Worm (Caenorhabditis elegans) whole organism, L1 larva: ENCODE data around the gene F37A8.1.

ENCODE experiments used
- C04F5.9 ChIP-seq: sonication (generic microtip); optimal IDR thresholded peaks from 2 replicates; lab custom pipeline; 2016; ENCODE audit warnings: missing genetic modification characterization, missing compliant biosample characterization
- C16A3.4 ChIP-seq: fragments of 150-350 bp; optimal IDR thresholded peaks from 2 replicates; lab custom pipeline; 2014; ENCODE audit warnings: missing biosample characterization, missing genetic modification characterization
- C34B4.2 ChIP-seq: sonication (generic microtip); optimal IDR thresholded peaks from 2 replicates; lab custom pipeline; 2017; ENCODE audit warnings: mild to moderate bottlenecking, missing genetic modification characterization, missing compliant biosample characterization
- F16B12.6 ChIP-seq: fragments of 150-350 bp; optimal IDR thresholded peaks from 2 replicates; lab custom pipeline; 2014; ENCODE audit warnings: missing biosample characterization, missing genetic modification characterization
- Y116A8C.19 ChIP-seq: sonication (generic microtip); optimal IDR thresholded peaks from 2 replicates; lab custom pipeline; 2016; ENCODE audit warnings: missing compliant biosample characterization, missing genetic modification characterization, borderline replicate concordance
- aha-1 ChIP-seq: fragments of 150-350 bp; optimal IDR thresholded peaks from 2 replicates; lab custom pipeline; 2014; ENCODE audit warnings: missing biosample characterization, missing genetic modification characterization
- alr-1 ChIP-seq: fragments of 200-800 bp; sonication (Bioruptor generic); optimal IDR thresholded peaks from 2 replicates; lab custom pipeline; 2018; ENCODE audit warnings: borderline replicate concordance, mild to moderate bottlenecking, missing genetic modification characterization, missing compliant biosample characterization
- blmp-1 ChIP-seq: fragments of 150-350 bp; optimal IDR thresholded peaks from 2 replicates; lab custom pipeline; 2014; ENCODE audit warnings: missing biosample characterization, missing genetic modification characterization
- ceh-8 ChIP-seq: fragments of 200-800 bp; sonication (Bioruptor generic); optimal IDR thresholded peaks from 2 replicates; lab custom pipeline; 2018; ENCODE audit warnings: mild to moderate bottlenecking, missing genetic modification characterization, moderate library complexity, missing compliant biosample characterization
- ceh-88 ChIP-seq: fragments of 200-800 bp; sonication (Bioruptor generic); IDR thresholded peaks from 2 replicates; pipeline ENCODE4 v1.3.6; 2022; ENCODE audit warnings: missing genetic modification characterization, missing compliant biosample characterization
- ceh-90 ChIP-seq: sonication (generic microtip); optimal IDR thresholded peaks from 2 replicates; lab custom pipeline; 2016; ENCODE audit warnings: missing genetic modification characterization, missing compliant biosample characterization
- ces-1 ChIP-seq: fragments of 150-350 bp; optimal IDR thresholded peaks from 2 replicates; lab custom pipeline; 2014; ENCODE audit warnings: missing biosample characterization, missing genetic modification reagents, missing genetic modification characterization
- dpl-1 ChIP-seq, 3 experiments: fragments of 150-350 bp in 2 of 3; sonication (generic microtip) in 1 of 3; optimal IDR thresholded peaks; 2 replicates each; lab custom pipeline; 2014 to 2017; ENCODE audit warnings: missing biosample characterization in 3 of 3, missing genetic modification characterization in 3 of 3, missing genetic modification reagents in 3 of 3
- efl-3 ChIP-seq: fragments of 200-800 bp; sonication (Bioruptor generic); optimal IDR thresholded peaks from 2 replicates; lab custom pipeline; 2018; ENCODE audit warnings: mild to moderate bottlenecking, missing genetic modification characterization, missing compliant biosample characterization
- egl-13 ChIP-seq: sonication (generic microtip); optimal IDR thresholded peaks from 2 replicates; lab custom pipeline; 2016; ENCODE audit warnings: missing genotype, missing genetic modification reagents, missing genetic modification characterization, missing compliant biosample characterization
- elt-2 ChIP-seq: sonication (generic microtip); optimal IDR thresholded peaks from 2 replicates; lab custom pipeline; 2016; ENCODE audit warnings: missing genetic modification characterization, mild to moderate bottlenecking, inconsistent platforms, missing compliant biosample characterization, missing genetic modification reagents
- fkh-10 ChIP-seq: sonication (generic microtip); optimal IDR thresholded peaks from 2 replicates; lab custom pipeline; 2017; ENCODE audit warnings: missing biosample characterization, missing genetic modification reagents, missing genetic modification characterization
- fkh-8 ChIP-seq: sonication (generic microtip); optimal IDR thresholded peaks from 2 replicates; lab custom pipeline; 2016; ENCODE audit warnings: mild to moderate bottlenecking, missing genetic modification characterization, missing compliant biosample characterization
- fos-1 ChIP-seq: fragments of 150-350 bp; optimal IDR thresholded peaks from 2 replicates; lab custom pipeline; 2014; ENCODE audit warnings: missing biosample characterization, missing genetic modification characterization
- grh-1 ChIP-seq: fragments of 200-800 bp; sonication (Bioruptor generic); IDR thresholded peaks from 2 replicates; pipeline ENCODE4 v1.3.6; 2022; ENCODE audit warnings: missing genetic modification reagents, missing genetic modification characterization, missing compliant biosample characterization
- hlh-17 ChIP-seq: fragments of 200-800 bp; sonication (Bioruptor generic); optimal IDR thresholded peaks from 2 replicates; lab custom pipeline; 2018; ENCODE audit warnings: missing genetic modification characterization, mild to moderate bottlenecking, missing compliant biosample characterization, moderate library complexity, borderline replicate concordance
- hpl-2 ChIP-seq: fragments of 150-350 bp; optimal IDR thresholded peaks from 2 replicates; lab custom pipeline; 2014; ENCODE audit warnings: missing biosample characterization, missing genetic modification reagents, missing genetic modification characterization
- irx-1 ChIP-seq: sonication (generic microtip); optimal IDR thresholded peaks from 2 replicates; lab custom pipeline; 2016; ENCODE audit warnings: missing genetic modification characterization, missing compliant biosample characterization
- jun-1 ChIP-seq: fragments of 150-350 bp; optimal IDR thresholded peaks from 2 replicates; lab custom pipeline; 2014; ENCODE audit warnings: missing biosample characterization, missing genetic modification reagents, missing genetic modification characterization
- lin-13 ChIP-seq: fragments of 150-350 bp; optimal IDR thresholded peaks from 2 replicates; lab custom pipeline; 2014; ENCODE audit warnings: missing biosample characterization, missing genetic modification reagents, missing genetic modification characterization
- lin-14 ChIP-seq: fragments of 200-800 bp; sonication (Bioruptor generic); optimal IDR thresholded peaks from 2 replicates; lab custom pipeline; 2018; ENCODE audit warnings: mild to moderate bottlenecking, missing genetic modification characterization, moderate library complexity, missing compliant biosample characterization
- lin-15B ChIP-seq: fragments of 150-350 bp; sonication (generic microtip); optimal IDR thresholded peaks from 3 replicates; lab custom pipeline; 2014; ENCODE audit warnings: missing biosample characterization, missing genetic modification characterization
- lin-39 ChIP-seq: fragments of 150-350 bp; optimal IDR thresholded peaks from 2 replicates; lab custom pipeline; 2014; ENCODE audit warnings: missing biosample characterization, missing genetic modification reagents, missing genetic modification characterization
- nhr-11 ChIP-seq: fragments of 150-350 bp; optimal IDR thresholded peaks from 2 replicates; lab custom pipeline; 2014; ENCODE audit warnings: missing biosample characterization, missing genetic modification characterization
- nhr-20 ChIP-seq: sonication (generic microtip); optimal IDR thresholded peaks from 2 replicates; lab custom pipeline; 2016; ENCODE audit warnings: mild to moderate bottlenecking, missing genetic modification characterization, missing compliant biosample characterization
- nhr-237 ChIP-seq: fragments of 150-350 bp; optimal IDR thresholded peaks from 2 replicates; lab custom pipeline; 2014; ENCODE audit warnings: missing biosample characterization, missing genetic modification characterization
- nhr-47 ChIP-seq: sonication (generic microtip); optimal IDR thresholded peaks from 2 replicates; lab custom pipeline; 2016; ENCODE audit warnings: mild to moderate bottlenecking, missing genetic modification characterization, moderate library complexity, missing compliant biosample characterization
- nhr-71 ChIP-seq: sonication (generic microtip); optimal IDR thresholded peaks from 2 replicates; lab custom pipeline; 2016; ENCODE audit warnings: mild to moderate bottlenecking, missing genetic modification characterization, moderate library complexity, missing compliant biosample characterization
- nhr-77 ChIP-seq: fragments of 150-350 bp; optimal IDR thresholded peaks from 2 replicates; lab custom pipeline; 2014; ENCODE audit warnings: missing biosample characterization, missing genetic modification characterization
- nhr-84 ChIP-seq: sonication (generic microtip); optimal IDR thresholded peaks from 2 replicates; lab custom pipeline; 2017; ENCODE audit warnings: missing biosample characterization, missing genetic modification characterization
- nhr-85 ChIP-seq: sonication (generic microtip); peaks from one replicate; lab custom pipeline; 2016; ENCODE audit warnings: missing genetic modification characterization, inconsistent platforms, missing compliant biosample characterization
- nhr-90 ChIP-seq: sonication (generic microtip); optimal IDR thresholded peaks from 2 replicates; lab custom pipeline; 2016; ENCODE audit warnings: mild to moderate bottlenecking, missing genetic modification characterization, missing compliant biosample characterization; ENCODE audit not compliant: poor library complexity
- pag-3 ChIP-seq: sonication (generic microtip); optimal IDR thresholded peaks from 2 replicates; lab custom pipeline; 2017; ENCODE audit warnings: missing genetic modification characterization, mild to moderate bottlenecking, missing compliant biosample characterization, antibody characterized with exemption, borderline replicate concordance; ENCODE audit not compliant: insufficient read depth
- pqm-1 ChIP-seq: sonication (generic microtip); optimal IDR thresholded peaks from 3 replicates; lab custom pipeline; 2017; ENCODE audit warnings: missing biosample characterization, missing genetic modification characterization
- snpc-4 ChIP-seq: fragments of 150-350 bp; optimal IDR thresholded peaks from 2 replicates; lab custom pipeline; 2014; ENCODE audit warnings: missing biosample characterization, missing genetic modification characterization
- snu-23 ChIP-seq: sonication (generic microtip); optimal IDR thresholded peaks from 2 replicates; lab custom pipeline; 2016; ENCODE audit warnings: missing genetic modification characterization, missing compliant biosample characterization
- sox-4 ChIP-seq: sonication (generic microtip); optimal IDR thresholded peaks from 2 replicates; lab custom pipeline; 2016; ENCODE audit warnings: missing genetic modification characterization, missing compliant biosample characterization
- sptf-1 ChIP-seq: fragments of 150-350 bp; optimal IDR thresholded peaks from 2 replicates; lab custom pipeline; 2014; ENCODE audit warnings: missing biosample characterization, missing genetic modification characterization
- sup-37 ChIP-seq: fragments of 200-800 bp; sonication (Bioruptor generic); optimal IDR thresholded peaks from 2 replicates; lab custom pipeline; 2018; ENCODE audit warnings: mild to moderate bottlenecking, missing genetic modification characterization, missing compliant biosample characterization
- swsn-7 ChIP-seq: sonication (generic microtip); optimal IDR thresholded peaks from 2 replicates; lab custom pipeline; 2016; ENCODE audit warnings: missing genetic modification characterization, missing compliant biosample characterization
- tbx-2 ChIP-seq: sonication (generic microtip); optimal IDR thresholded peaks from 2 replicates; lab custom pipeline; 2016; ENCODE audit warnings: missing genetic modification characterization, missing compliant biosample characterization
- tlp-1 ChIP-seq: fragments of 150-350 bp; optimal IDR thresholded peaks from 2 replicates; lab custom pipeline; 2014; ENCODE audit warnings: missing biosample characterization, missing genetic modification characterization
- unc-30 ChIP-seq: sonication (generic microtip); optimal IDR thresholded peaks from 2 replicates; lab custom pipeline; 2017; ENCODE audit warnings: missing biosample characterization, missing genetic modification characterization
- xbp-1 ChIP-seq: sonication (generic microtip); optimal IDR thresholded peaks from 2 replicates; lab custom pipeline; 2016; ENCODE audit warnings: missing genetic modification characterization, missing compliant biosample characterization
- zag-1 ChIP-seq: fragments of 150-350 bp; optimal IDR thresholded peaks from 2 replicates; lab custom pipeline; 2014; ENCODE audit warnings: missing biosample characterization, missing genetic modification characterization
- zip-4 ChIP-seq: fragments of 200-800 bp; sonication (Bioruptor generic); optimal IDR thresholded peaks from 2 replicates; lab custom pipeline; 2018; ENCODE audit warnings: mild to moderate bottlenecking, missing genetic modification characterization, moderate library complexity, missing compliant biosample characterization

Gene F37A8.1

ce11 chrIII:3953235-3953634 lies 25.0 kb downstream of the F37A8.1 start (continued):
- TF ChIP-seq lin-13 = no peak
- peak; percentile 21 for TF ChIP-seq nhr-90
- no peak for TF ChIP-seq grh-1 (GFP tag; lab: Robert Waterston, UW)
- TF ChIP-seq nhr-77 (tag; lab: Kevin White, UChicago) = no peak
- TF ChIP-seq sup-37 = peak; percentile 29
- TF ChIP-seq C16A3.4 = peak; percentile 57
- TF ChIP-seq lin-15B (tag; lab: Kevin White, UChicago) = no peak
- no peak for TF ChIP-seq zip-4 (GFP tag; lab: Kevin White, UChicago)
- no peak for TF ChIP-seq efl-3
- no peak for TF ChIP-seq unc-30 (tag; lab: Kevin White, UChicago)
- no peak for TF ChIP-seq sox-4 (tag; lab: Kevin White, UChicago)
- TF ChIP-seq nhr-84 = no peak
- no peak for TF ChIP-seq nhr-11 (tag; lab: Kevin White, UChicago)
- no peak for TF ChIP-seq pqm-1 (tag; lab: Kevin White, UChicago)
- no peak for TF ChIP-seq zag-1 (tag; lab: Kevin White, UChicago)
- TF ChIP-seq C34B4.2 = no peak
- no peak for TF ChIP-seq F16B12.6 (tag; lab: Kevin White, UChicago)
- peak; percentile 4 for TF ChIP-seq irx-1 (tag; lab: Kevin White, UChicago)
- TF ChIP-seq fos-1 (tag; lab: Kevin White, UChicago) = no peak
- no peak for TF ChIP-seq hlh-17 (GFP tag; lab: Kevin White, UChicago)
- TF ChIP-seq jun-1 (tag; lab: Kevin White, UChicago) = peak; percentile 7
- TF ChIP-seq snpc-4 (tag; lab: Kevin White, UChicago) = peak; percentile 18

ce11 chrIII:3954220-3954619 lies 26.0 kb downstream of the F37A8.1 start:
- no peak for TF ChIP-seq grh-1 (GFP tag; lab: Robert Waterston, UW)
- TF ChIP-seq sptf-1 (tag; lab: Kevin White, UChicago) = no peak
- no peak for TF ChIP-seq lin-15B (tag; lab: Kevin White, UChicago)
- no peak for TF ChIP-seq aha-1 (tag; lab: Kevin White, UChicago)
- TF ChIP-seq Y116A8C.19 (tag; lab: Kevin White, UChicago) = no peak
- TF ChIP-seq irx-1 (tag; lab: Kevin White, UChicago) = peak; percentile 25
- TF ChIP-seq tbx-2 (tag; lab: Kevin White, UChicago) = peak; percentile 45
- TF ChIP-seq ceh-8 (GFP tag; lab: Kevin White, UChicago) = peak; percentile 37
- no peak for TF ChIP-seq elt-2 (tag; lab: Kevin White, UChicago)
- no peak for TF ChIP-seq egl-13
- TF ChIP-seq dpl-1 (GFP tag; optimal IDR thresholded peaks at IDR 0.05; lab: Kevin White, UChicago) = peak in 1 of 3 experiments; percentile 1
- TF ChIP-seq nhr-84 = no peak
- TF ChIP-seq nhr-237 = no peak
- no peak for TF ChIP-seq C04F5.9 (tag; lab: Kevin White, UChicago)
- TF ChIP-seq fkh-8 = peak; percentile 67
- TF ChIP-seq jun-1 (tag; lab: Kevin White, UChicago) = no peak
- TF ChIP-seq swsn-7 (tag; lab: Kevin White, UChicago) = peak; percentile 37
- no peak for TF ChIP-seq ceh-90 (tag; lab: Kevin White, UChicago)
- peak; percentile 62 for TF ChIP-seq nhr-20
- no peak for TF ChIP-seq unc-30 (tag; lab: Kevin White, UChicago)
- no peak for TF ChIP-seq ces-1 (GFP tag; lab: Kevin White, UChicago)
- no peak for TF ChIP-seq alr-1
- TF ChIP-seq snu-23 (GFP tag; lab: Kevin White, UChicago) = peak; percentile 54
- no peak for TF ChIP-seq lin-39 (tag; lab: Kevin White, UChicago)
- peak; percentile 85 for TF ChIP-seq nhr-71 (tag; lab: Kevin White, UChicago)
- no peak for TF ChIP-seq nhr-11 (tag; lab: Kevin White, UChicago)
- TF ChIP-seq hpl-2 (GFP tag; lab: Kevin White, UChicago) = no peak
- TF ChIP-seq tlp-1 (tag; lab: Kevin White, UChicago) = no peak
- no peak for TF ChIP-seq sup-37
- TF ChIP-seq ceh-88 (GFP tag; lab: Robert Waterston, UW) = no peak
- TF ChIP-seq nhr-77 (tag; lab: Kevin White, UChicago) = no peak
- no peak for TF ChIP-seq pqm-1 (tag; lab: Kevin White, UChicago)
- TF ChIP-seq xbp-1 (tag; lab: Kevin White, UChicago) = peak; percentile 9
- TF ChIP-seq nhr-47 (tag; lab: Kevin White, UChicago) = peak; percentile 42
- no peak for TF ChIP-seq pag-3 (tag; lab: Kevin White, UChicago)
- no peak for TF ChIP-seq fos-1 (tag; lab: Kevin White, UChicago)
- TF ChIP-seq lin-14 = peak; percentile 90
- no peak for TF ChIP-seq nhr-85 (tag; lab: Kevin White, UChicago)
- TF ChIP-seq blmp-1 = peak; percentile 11
- TF ChIP-seq fkh-10 = no peak
- no peak for TF ChIP-seq F16B12.6 (tag; lab: Kevin White, UChicago)
